Worm (Caenorhabditis elegans) whole organism, L4/young adult: ENCODE data around the gene pie-1.

Experiments
- W03F9.2 ChIP-seq: fragments of 150-350 bp; optimal IDR thresholded peaks from 2 replicates; lab custom pipeline; 2014; ENCODE audit warnings: missing biosample characterization, missing genetic modification characterization
- dao-5 ChIP-seq: sonication (generic microtip); optimal IDR thresholded peaks from 2 replicates; lab custom pipeline; 2016; ENCODE audit warnings: missing genotype, missing genetic modification characterization, moderate library complexity, missing compliant biosample characterization
- him-1 ChIP-seq: sonication (generic microtip); optimal IDR thresholded peaks from 2 replicates; lab custom pipeline; 2016; ENCODE audit warnings: missing genotype, missing genetic modification reagents, missing genetic modification characterization, missing compliant biosample characterization

- no peak for TF ChIP-seq W03F9.2 (tag; lab: Kevin White, UChicago)
- TF ChIP-seq him-1 (tag; lab: Kevin White, UChicago) = no peak
- no peak for TF ChIP-seq dao-5 (tag; lab: Kevin White, UChicago)
These were observed 2.2 kb downstream of the pie-1 start for ce11 chrIII:12428799-12429351.
